Worm (Caenorhabditis elegans): ENCODE data around the gene ifta-2.

- TF ChIP-seq him-1 (tag; optimal IDR thresholded peaks at IDR 0.05) (no peak), W03F9.2 (tag; optimal IDR thresholded peaks at IDR 0.05) (no peak)
These were observed 36.1 kb downstream of the ifta-2 start for ce11 chrIV:17265716-17266115.
